Fruit fly (Drosophila melanogaster) whole organism, wandering third instar larva: ENCODE data around the gene alpha-Man-Ib.

ENCODE experiments used
- Dfd ChIP-seq: fragments of >200 bp; optimal IDR thresholded peaks from 2 replicates; lab custom pipeline; 2017; ENCODE audit warnings: missing biosample characterization, missing genetic modification characterization
- HLH106 ChIP-seq: fragments of 200-800 bp; optimal IDR thresholded peaks from 3 replicates; lab custom pipeline; 2019; ENCODE audit warnings: missing biosample characterization, mild to moderate bottlenecking, missing genetic modification characterization, moderate library complexity
- Myc ChIP-seq: fragments of >200 bp; optimal IDR thresholded peaks from 2 replicates; lab custom pipeline; 2017
- OdsH ChIP-seq: fragments of 200-800 bp; sonication (Bioruptor generic); optimal IDR thresholded peaks from 2 replicates; lab custom pipeline; 2016; ENCODE audit warnings: missing biosample characterization, mild to moderate bottlenecking, missing genetic modification characterization
- Rel ChIP-seq, 2 experiments: fragments of 200-800 bp; sonication (Bioruptor generic) in 1 of 2; optimal IDR thresholded peaks; 2 replicates in 1 of 2; 3 replicates in 1 of 2; lab custom pipeline; 2016 to 2019; ENCODE audit warnings: mild to moderate bottlenecking in 2 of 2, missing biosample characterization in 2 of 2, missing genetic modification characterization in 2 of 2, moderate library complexity in 1 of 2
- dl ChIP-seq, 2 experiments: fragments of 175-275, 200-275 bp in 1 of 2; fragments of 200-275 bp in 1 of 2; sonication (Bioruptor generic); optimal IDR thresholded peaks; lab custom pipeline; 2018; ENCODE audit warnings: mild to moderate bottlenecking in 2 of 2, missing biosample characterization in 2 of 2, missing genetic modification characterization in 2 of 2, moderate library complexity in 2 of 2; ENCODE audit not compliant: partially characterized antibody in 2 of 2, insufficient read depth in 1 of 2
- ey ChIP-seq: fragments of 200-800 bp; sonication (Bioruptor generic); optimal IDR thresholded peaks from 2 replicates; lab custom pipeline; 2016; ENCODE audit warnings: missing biosample characterization, missing genetic modification characterization
- h ChIP-seq: fragments of 200-800 bp; sonication (Bioruptor generic); optimal IDR thresholded peaks from 3 replicates; lab custom pipeline; 2016; ENCODE audit warnings: missing biosample characterization, mild to moderate bottlenecking, missing genetic modification characterization
- pan ChIP-seq: fragments of >200 bp; optimal IDR thresholded peaks from 2 replicates; lab custom pipeline; 2017
- psq ChIP-seq: fragments of 200-800 bp; sonication (Bioruptor generic); optimal IDR thresholded peaks from 3 replicates; lab custom pipeline; 2017; ENCODE audit warnings: missing biosample characterization, mild to moderate bottlenecking, missing genetic modification characterization, moderate library complexity
- woc ChIP-seq: sonication (Bioruptor generic); optimal IDR thresholded peaks from 2 replicates; lab custom pipeline; 2016; ENCODE audit warnings: missing biosample characterization, mild to moderate bottlenecking, missing genetic modification characterization

- TF ChIP-seq h: peak; percentile 95
- no peak for TF ChIP-seq Myc (lab: Kevin White, UChicago)
- no peak for TF ChIP-seq dl (GFP tag; optimal IDR thresholded peaks at IDR 0.05; lab: Kevin White, UChicago; ENCODE audit: insufficient read depth in 1 of 2, partially characterized antibody in 2 of 2)
- TF ChIP-seq OdsH: peak; percentile 87
- no peak for TF ChIP-seq Rel (GFP tag; optimal IDR thresholded peaks at IDR 0.05; lab: Kevin White, UChicago)
- peak; percentile 16 for TF ChIP-seq Rel (tag; optimal IDR thresholded peaks at IDR 0.05; lab: Kevin White, UChicago)
- peak; percentile 93 for TF ChIP-seq psq
- TF ChIP-seq Dfd (GFP tag; lab: Kevin White, UChicago): no peak
- peak; percentile 82 for TF ChIP-seq HLH106 (tag; lab: Kevin White, UChicago)
- TF ChIP-seq pan (lab: Kevin White, UChicago): no peak
- peak; percentile 91 for TF ChIP-seq ey (GFP tag; lab: Kevin White, UChicago)
- peak; percentile 87 for TF ChIP-seq woc (GFP tag; lab: Kevin White, UChicago)
Measured at dm6 chr3R:29096009-29096443, 16.6 kb downstream of the alpha-Man-Ib start.
